Fruit fly (Drosophila melanogaster): ENCODE data around the gene mip130.

mip130 gene

dm6 chrX:1963192-1963590 lies 55.2 kb downstream of the mip130 start:
- TF ChIP-seq sisA (GFP tag; IDR thresholded peaks at IDR 0.05) = no peak
- TF ChIP-seq bsh (GFP tag; optimal IDR thresholded peaks at IDR 0.05) = no peak
- peak; percentile 35 for TF ChIP-seq CTCF (GFP tag; optimal IDR thresholded peaks at IDR 0.05)
- TF ChIP-seq wek (GFP tag; optimal IDR thresholded peaks at IDR 0.05) = peak; percentile 62
- no peak for TF ChIP-seq CG1529 (GFP tag; optimal IDR thresholded peaks at IDR 0.05)
- no peak for TF ChIP-seq CG12219 (GFP tag; optimal IDR thresholded peaks at IDR 0.05)
- TF ChIP-seq dan (GFP tag; IDR thresholded peaks at IDR 0.05) = no peak
- TF ChIP-seq CG1024 (GFP tag; IDR thresholded peaks at IDR 0.05) = no peak
- no peak for TF ChIP-seq CG4360 (GFP tag; IDR thresholded peaks at IDR 0.05)
- no peak for TF ChIP-seq psq (GFP tag; optimal IDR thresholded peaks at IDR 0.05)
- no peak for TF ChIP-seq Stat92E (GFP tag; optimal IDR thresholded peaks at IDR 0.05)
- no peak for TF ChIP-seq jigr1 (GFP tag; IDR thresholded peaks at IDR 0.05)
- no peak for TF ChIP-seq zen2 (GFP tag; IDR thresholded peaks at IDR 0.05; ENCODE audit: partially characterized antibody)
- TF ChIP-seq Sin3A (optimal IDR thresholded peaks at IDR 0.05) = no peak
- no peak for TF ChIP-seq NFAT (GFP tag; IDR thresholded peaks at IDR 0.05)
- TF ChIP-seq gsb (GFP tag; IDR thresholded peaks at IDR 0.05) = no peak
- TF ChIP-seq CG8290 (GFP tag; optimal IDR thresholded peaks at IDR 0.05) = no peak
- peak in 1 of 2 experiments; percentile 23 for TF ChIP-seq CG8290 (tag; optimal IDR thresholded peaks at IDR 0.05)
- TF ChIP-seq Adf1 (GFP tag; IDR thresholded peaks at IDR 0.05) = no peak
- no peak for TF ChIP-seq CG3281 (GFP tag; optimal IDR thresholded peaks at IDR 0.05)
- peak; percentile 30 for TF ChIP-seq CG12769 (tag; optimal IDR thresholded peaks at IDR 0.05)
- peak in 1 of 2 experiments; percentile 70 for TF ChIP-seq Pdp1 (GFP tag; optimal IDR thresholded peaks at IDR 0.05)
- peak; percentile 26 for TF ChIP-seq cg (GFP tag; optimal IDR thresholded peaks at IDR 0.05)
- no peak for TF ChIP-seq CG12391 (tag; optimal IDR thresholded peaks at IDR 0.05)
- no peak for TF ChIP-seq scrt (GFP tag; optimal IDR thresholded peaks at IDR 0.05)
- no peak for TF ChIP-seq CG32532 (GFP tag; IDR thresholded peaks at IDR 0.05)
- no peak for TF ChIP-seq Dbx (GFP tag; IDR thresholded peaks at IDR 0.05)
- no peak for TF ChIP-seq GATAe (GFP tag; conservative IDR thresholded peaks at IDR 0.05)
- TF ChIP-seq so (GFP tag; IDR thresholded peaks at IDR 0.05) = peak; percentile 62; the same call in 1 of the 3 replicates
- TF ChIP-seq crol (GFP tag; IDR thresholded peaks at IDR 0.05) = peak; percentile 50; the same call in 1 of the 2 replicates
- no peak for TF ChIP-seq sim (GFP tag; IDR thresholded peaks at IDR 0.05)
- peak; percentile 44 for TF ChIP-seq CG31365 (tag; optimal IDR thresholded peaks at IDR 0.05)
- peak; percentile 1 for TF ChIP-seq gfzf (GFP tag; optimal IDR thresholded peaks at IDR 0.05)

DNA sequence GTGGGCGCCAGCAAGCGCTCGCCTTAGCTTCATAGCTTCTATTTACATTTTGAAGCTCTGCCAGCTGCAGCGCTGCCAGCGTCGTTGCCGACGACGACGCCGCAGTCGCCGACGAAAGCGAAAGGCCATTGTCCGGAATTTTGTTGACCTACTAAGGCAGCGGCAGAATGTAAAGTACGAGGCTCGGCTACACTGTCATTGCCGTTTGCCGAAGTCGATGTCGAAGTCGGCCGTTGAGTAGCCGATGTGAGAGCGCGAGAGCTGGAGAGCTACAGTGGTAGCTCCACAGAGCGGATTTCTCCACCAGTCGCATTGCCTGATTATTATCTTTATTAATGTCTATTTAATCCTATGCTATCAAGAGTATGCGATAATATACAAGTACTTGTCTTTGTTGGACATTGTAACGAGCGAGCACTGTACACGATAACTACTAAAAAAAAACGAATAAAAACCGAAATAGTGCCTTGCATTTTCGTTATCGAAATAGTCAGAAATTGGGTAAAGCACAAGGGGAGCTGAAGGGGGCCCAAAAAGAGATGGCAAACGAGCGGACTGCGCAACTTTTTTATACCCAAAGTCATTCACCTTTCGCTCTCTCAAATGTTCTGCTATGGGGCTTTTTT lies 55.7 kb downstream of the mip130 start:
- TF ChIP-seq CG3407 (GFP tag; optimal IDR thresholded peaks at IDR 0.05) = peak; percentile 89
- TF ChIP-seq ftz-f1 (GFP tag; optimal IDR thresholded peaks at IDR 0.05) = peak; percentile 53
- TF ChIP-seq Lim3 (GFP tag; IDR thresholded peaks at IDR 0.05) = peak; percentile 91
- peak; percentile 96 for TF ChIP-seq CG12071 (GFP tag; optimal IDR thresholded peaks at IDR 0.05)
- TF ChIP-seq CG9609 (GFP tag; optimal IDR thresholded peaks at IDR 0.05) = peak; percentile 91
- peak; percentile 92 for TF ChIP-seq CG33213 (GFP tag; optimal IDR thresholded peaks at IDR 0.05)
- no peak for TF ChIP-seq CG8478 (optimal IDR thresholded peaks at IDR 0.05)
- peak; percentile 92 for TF ChIP-seq Six4 (GFP tag; optimal IDR thresholded peaks at IDR 0.05)
- TF ChIP-seq CG6683 (GFP tag; optimal IDR thresholded peaks at IDR 0.05) = peak; percentile 86
- peak; percentile 96 for TF ChIP-seq sob (GFP tag; IDR thresholded peaks at IDR 0.05)
- TF ChIP-seq Lhr (GFP tag; optimal IDR thresholded peaks at IDR 0.05) = peak; percentile 68
- peak; percentile 88 for TF ChIP-seq CG6813 (GFP tag; optimal IDR thresholded peaks at IDR 0.05)
- TF ChIP-seq CG6689 (GFP tag; IDR thresholded peaks at IDR 0.05) = peak; percentile 94
- TF ChIP-seq cato (GFP tag; optimal IDR thresholded peaks at IDR 0.05; ENCODE audit: borderline replicate concordance) = peak; percentile 89
- peak; percentile 80 for TF ChIP-seq MBD-R2 (GFP tag; IDR thresholded peaks at IDR 0.05)
- peak; percentile 26 to 95 for TF ChIP-seq bsh (GFP tag; optimal IDR thresholded peaks at IDR 0.05)
- TF ChIP-seq Abd-B (GFP tag; optimal IDR thresholded peaks at IDR 0.05) = peak; percentile 93
- TF ChIP-seq Hr51 (GFP tag; optimal IDR thresholded peaks at IDR 0.05) = peak; percentile 89 to 95
- TF ChIP-seq CG18011 (GFP tag; optimal IDR thresholded peaks at IDR 0.05) = peak; percentile 72
- TF ChIP-seq lola (GFP tag; optimal IDR thresholded peaks at IDR 0.05) = peak in 1 of 3 experiments; percentile 66
